Worm (Caenorhabditis elegans) whole organism, L4/young adult: ENCODE measurements around the gene C17G1.2.

ENCODE experiments used
- W03F9.2 ChIP-seq: fragments of 150-350 bp; optimal IDR thresholded peaks from 2 replicates; lab custom pipeline; 2014; ENCODE audit warnings: missing biosample characterization, missing genetic modification characterization
- dao-5 ChIP-seq: sonication (generic microtip); optimal IDR thresholded peaks from 2 replicates; lab custom pipeline; 2016; ENCODE audit warnings: missing genotype, missing genetic modification characterization, moderate library complexity, missing compliant biosample characterization
- him-1 ChIP-seq: sonication (generic microtip); optimal IDR thresholded peaks from 2 replicates; lab custom pipeline; 2016; ENCODE audit warnings: missing genotype, missing genetic modification reagents, missing genetic modification characterization, missing compliant biosample characterization

The C17G1.2 gene

ce11 chrX:9957449-9957848 lies 36.1 kb downstream of the C17G1.2 start:
- TF ChIP-seq W03F9.2 (tag; lab: Kevin White, UChicago) (no peak), dao-5 (tag; lab: Kevin White, UChicago) (no peak), him-1 (tag; lab: Kevin White, UChicago) (no peak)

- TF ChIP-seq dao-5 (tag; lab: Kevin White, UChicago) (peak; percentile 31), W03F9.2 (tag; lab: Kevin White, UChicago) (peak; percentile 91), him-1 (tag; lab: Kevin White, UChicago) (peak; percentile 90)
Observed at ce11 chrX:9958561-9958960, 37.2 kb downstream of the C17G1.2 start, which contains the start of gene ZC506.1. TSS of gene ZC506.1 (plus strand) at chrX:9958960.

ce11 chrX:9962535-9962934 lies 41.2 kb downstream of the C17G1.2 start:
- TF ChIP-seq dao-5 (tag; lab: Kevin White, UChicago) = no peak
- no peak for TF ChIP-seq W03F9.2 (tag; lab: Kevin White, UChicago)

DNA sequence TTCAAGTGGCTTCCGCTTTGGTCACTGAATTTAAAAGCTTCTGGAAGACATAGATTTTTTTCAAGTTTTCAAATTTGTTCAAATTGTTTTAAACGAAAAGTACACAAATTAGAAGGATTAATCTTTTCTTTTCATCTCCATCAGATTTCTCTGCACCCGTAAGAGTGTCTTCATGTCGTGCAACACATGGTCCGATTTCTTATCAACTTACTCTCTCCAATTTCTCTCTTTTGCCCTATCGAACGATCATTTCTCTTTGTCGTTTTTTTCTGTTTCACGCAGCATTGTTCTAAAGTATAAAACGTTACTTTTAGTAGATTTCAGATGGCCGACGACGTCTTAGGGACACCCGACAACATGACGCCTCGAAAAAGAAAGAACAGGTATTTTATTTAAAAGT lies 43.9 kb downstream of the C17G1.2 start, which contains the start of gene pssy-1:
TSS of gene pssy-1 (plus strand) at position 318 of the 400 bp plus-strand sequence.
- TF ChIP-seq him-1 (tag; lab: Kevin White, UChicago) (no peak), W03F9.2 (tag; lab: Kevin White, UChicago) (no peak), dao-5 (tag; lab: Kevin White, UChicago) (no peak)
